Worm (Caenorhabditis elegans) whole organism, dauer: ENCODE data around the gene C04G6.6.

Experiments
- unc-62 ChIP-seq: sonication (generic microtip); optimal IDR thresholded peaks from 2 replicates; lab custom pipeline; 2017; ENCODE audit warnings: missing biosample characterization, missing genetic modification reagents, missing genetic modification characterization

The C04G6.6 gene

DNA sequence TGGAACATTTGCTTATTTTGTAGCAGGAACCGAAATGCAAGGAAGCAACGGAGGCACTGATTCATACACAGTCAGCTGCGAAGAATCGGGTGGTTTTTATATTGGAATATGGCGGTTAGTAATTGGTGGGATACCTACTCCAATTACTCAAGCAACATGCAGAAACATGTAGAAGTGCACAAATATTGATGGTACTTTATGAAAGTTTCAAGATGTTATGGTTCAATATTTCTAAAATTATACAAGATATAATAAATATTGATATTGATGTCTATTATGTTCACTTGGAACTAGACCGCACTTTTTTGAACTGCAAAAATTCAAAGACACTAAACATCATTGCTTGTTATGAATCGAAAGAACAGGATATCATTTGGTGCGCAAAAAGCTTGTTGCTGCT lies 5.6 kb downstream of the C04G6.6 start, which contains the start of gene C04G6.13:
Gene C04G6.13, plus strand, starts transcription at position 301 of the 400 bp plus-strand sequence.
- no peak for TF ChIP-seq unc-62 (GFP tag; lab: Kevin White, UChicago)

ce11 chrII:5092362-5093281 lies 6.9 kb downstream of the C04G6.6 start, which contains the start of gene C04G6.2:
C04G6.2 (plus strand) TSS chrII:5093231.
- no peak for TF ChIP-seq unc-62 (GFP tag; lab: Kevin White, UChicago)

- no peak for TF ChIP-seq unc-62 (GFP tag; lab: Kevin White, UChicago)
These were observed 7.8 kb downstream of the C04G6.6 start, which contains the start of gene pld-1 for ce11 chrII:5091640-5092243. pld-1 (minus strand) TSS chrII:5091690.

DNA sequence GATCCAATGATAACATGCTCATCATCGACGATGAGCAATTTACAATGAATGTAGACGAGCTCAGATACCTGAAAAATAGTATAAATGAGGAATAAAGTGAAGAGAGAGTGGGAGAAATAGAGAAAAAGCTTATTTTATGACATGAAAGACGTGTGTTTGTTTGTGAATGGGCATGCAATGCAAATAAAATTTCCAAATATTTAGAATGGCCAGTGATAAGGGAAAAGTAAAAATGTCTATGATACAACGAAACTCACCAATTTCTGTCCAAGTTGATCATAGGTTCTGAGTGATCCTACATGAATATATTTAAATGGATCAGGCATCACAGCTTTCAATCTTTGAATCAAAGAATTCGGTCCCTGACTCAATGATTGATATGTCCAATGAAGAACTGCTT lies 13.4 kb downstream of the C04G6.6 start:
- no peak for TF ChIP-seq unc-62 (GFP tag; lab: Kevin White, UChicago)

- TF ChIP-seq unc-62 (GFP tag; lab: Kevin White, UChicago), result no peak
These were observed 14.1 kb downstream of the C04G6.6 start, which contains the start of gene txt-9 for ce11 chrII:5085450-5085849. txt-9 (plus strand) TSS chrII:5085785.

DNA sequence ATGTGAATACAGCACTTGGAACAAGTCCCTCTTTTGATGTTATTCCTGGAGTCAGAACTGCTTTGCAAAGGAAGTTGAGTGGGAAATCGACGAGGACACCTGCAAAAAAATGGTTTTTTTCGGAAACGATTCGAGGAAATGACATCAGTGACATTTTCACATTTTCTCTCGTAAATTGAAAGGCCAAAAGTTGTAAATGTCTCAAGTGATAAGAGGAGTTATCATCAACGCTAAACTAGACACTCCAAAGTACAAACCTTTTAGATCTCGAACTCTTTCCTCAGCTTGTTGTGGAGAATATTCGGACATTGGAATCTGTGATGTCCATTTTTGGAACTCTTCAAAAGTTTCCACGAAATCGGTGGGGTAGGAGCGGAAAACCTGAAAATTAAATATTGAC lies 15.3 kb downstream of the C04G6.6 start:
- no peak for TF ChIP-seq unc-62 (GFP tag; lab: Kevin White, UChicago)

ce11 chrII:5083341-5083740 lies 16.2 kb downstream of the C04G6.6 start, which contains the start of gene C04G6.4:
C04G6.4 (minus strand) TSS chrII:5083441.
- TF ChIP-seq unc-62 (GFP tag; lab: Kevin White, UChicago), result no peak

DNA sequence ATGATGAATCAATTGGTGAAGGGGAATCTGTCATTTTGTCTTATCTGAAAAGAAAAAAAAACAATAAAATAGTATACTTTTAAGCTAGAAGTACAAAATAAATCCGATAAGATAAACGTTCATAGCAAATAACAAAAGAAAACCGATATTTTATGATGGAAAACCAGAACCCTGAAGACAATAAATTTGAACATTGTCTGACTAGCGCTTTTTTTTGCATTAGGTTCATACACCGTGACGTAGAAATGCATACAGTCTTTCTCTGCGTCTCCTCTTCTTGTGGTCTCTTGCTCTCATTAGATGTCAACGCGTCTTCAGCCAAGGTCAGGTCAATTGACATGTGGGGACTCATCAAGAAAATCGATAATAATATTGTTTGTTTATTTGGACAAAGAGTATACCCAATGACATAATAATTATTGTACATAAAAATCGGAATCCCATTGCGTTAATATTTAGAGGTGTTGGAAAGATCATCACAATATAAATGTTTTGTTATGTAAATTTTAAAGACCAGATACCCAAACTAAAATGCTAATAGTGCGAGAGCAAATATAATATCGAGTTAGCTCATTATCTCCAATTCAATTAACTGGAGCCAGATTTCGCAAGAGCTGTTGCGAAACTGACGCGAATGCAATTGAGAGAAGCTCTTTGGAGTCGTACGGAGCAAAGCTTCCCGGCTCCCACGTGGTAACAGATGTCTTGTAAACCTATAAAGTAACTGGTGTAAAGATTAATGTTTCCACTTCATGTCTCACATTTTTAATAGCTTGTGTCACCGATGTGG lies 18.2 kb downstream of the C04G6.6 start, which contains the start of gene dsh-2:
Gene dsh-2, minus strand, starts transcription at position 51 of the 790 bp plus-strand sequence.
- TF ChIP-seq unc-62 (GFP tag; lab: Kevin White, UChicago), result no peak

- no peak for TF ChIP-seq unc-62 (GFP tag; lab: Kevin White, UChicago)
These were observed 28.3 kb downstream of the C04G6.6 start, which contains the start of gene C27A2.7 for ce11 chrII:5071265-5071664. C27A2.7 (minus strand) TSS chrII:5071365.

- TF ChIP-seq unc-62 (GFP tag; lab: Kevin White, UChicago), result no peak
These were observed 30.0 kb downstream of the C04G6.6 start, which contains the start of gene idpb-2 for ce11 chrII:5069525-5069924. idpb-2 (minus strand) TSS chrII:5069625.

ce11 chrII:5067927-5068326 lies 31.6 kb downstream of the C04G6.6 start, which contains the start of gene C27A2.8:
C27A2.8 (minus strand) TSS chrII:5068043.
- TF ChIP-seq unc-62 (GFP tag; lab: Kevin White, UChicago), result no peak

ce11 chrII:5066967-5067366 lies 32.6 kb downstream of the C04G6.6 start:
- no peak for TF ChIP-seq unc-62 (GFP tag; lab: Kevin White, UChicago)

ce11 chrII:5061794-5062368 lies 37.7 kb downstream of the C04G6.6 start, which contains the start of gene smc-5:
smc-5 (plus strand) TSS chrII:5062125.
- TF ChIP-seq unc-62 (GFP tag; lab: Kevin White, UChicago), result no peak

DNA sequence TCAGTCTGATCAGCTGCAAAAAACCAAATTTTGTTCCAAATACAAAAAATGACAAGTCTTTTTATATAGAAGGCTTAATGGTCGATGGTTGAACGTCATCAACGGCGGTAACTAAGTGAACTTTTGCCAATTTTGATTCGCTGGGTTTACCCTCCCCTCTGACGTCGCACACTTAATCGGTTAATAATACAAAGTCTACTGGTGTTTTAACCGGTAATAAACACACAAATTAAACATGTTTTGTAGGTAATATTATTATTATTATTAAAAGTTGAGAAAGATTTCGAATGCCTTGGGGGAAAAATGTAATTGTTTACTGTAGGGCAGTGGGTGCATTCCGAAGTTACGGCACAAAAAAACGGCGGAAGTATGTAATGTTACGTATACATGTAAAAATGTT lies 38.8 kb downstream of the C04G6.6 start, which contains the start of gene pho-12:
Gene pho-12, minus strand, starts transcription at position 101 of the 400 bp plus-strand sequence.
- no peak for TF ChIP-seq unc-62 (GFP tag; lab: Kevin White, UChicago)
